Worm (Caenorhabditis elegans) whole organism, mixed stage, embryonic: ENCODE measurements around the gene apl-1.

ENCODE experiments used
- M03D4.4 ChIP-seq: sonication (generic microtip); optimal IDR thresholded peaks from 2 replicates; lab custom pipeline; 2017; ENCODE audit warnings: mild to moderate bottlenecking, missing genetic modification characterization, missing compliant biosample characterization
- blmp-1 ChIP-seq: fragments of 150-350 bp; optimal IDR thresholded peaks from 2 replicates; lab custom pipeline; 2014; ENCODE audit warnings: missing biosample characterization, missing genetic modification characterization
- elt-1 ChIP-seq: sonication (generic microtip); optimal IDR thresholded peaks from 2 replicates; lab custom pipeline; 2017; ENCODE audit warnings: missing genetic modification characterization, mild to moderate bottlenecking, missing compliant biosample characterization, antibody characterized with exemption, moderate library complexity, borderline replicate concordance; ENCODE audit not compliant: insufficient read depth
- elt-3 ChIP-seq: fragments of 150-350 bp; optimal IDR thresholded peaks from 2 replicates; lab custom pipeline; 2014; ENCODE audit warnings: missing biosample characterization, missing genetic modification characterization
- nhr-237 ChIP-seq: fragments of 150-350 bp; optimal IDR thresholded peaks from 2 replicates; lab custom pipeline; 2014; ENCODE audit warnings: missing biosample characterization, missing genetic modification characterization
- nhr-76 ChIP-seq: sonication (generic microtip); optimal IDR thresholded peaks from 2 replicates; lab custom pipeline; 2017; ENCODE audit warnings: missing biosample characterization, missing genetic modification characterization
- pha-4 ChIP-seq: fragments of 150-350 bp; optimal IDR thresholded peaks from 2 replicates; lab custom pipeline; 2018; ENCODE audit warnings: missing biosample characterization, missing genetic modification reagents, missing genetic modification characterization
- unc-62 ChIP-seq: fragments of 150-350 bp; optimal IDR thresholded peaks from 2 replicates; lab custom pipeline; 2014; ENCODE audit warnings: missing biosample characterization, missing genetic modification reagents, missing genetic modification characterization
- ztf-11 ChIP-seq: fragments of 150-350 bp; optimal IDR thresholded peaks from 2 replicates; lab custom pipeline; 2014; ENCODE audit warnings: missing biosample characterization, missing genetic modification characterization

DNA sequence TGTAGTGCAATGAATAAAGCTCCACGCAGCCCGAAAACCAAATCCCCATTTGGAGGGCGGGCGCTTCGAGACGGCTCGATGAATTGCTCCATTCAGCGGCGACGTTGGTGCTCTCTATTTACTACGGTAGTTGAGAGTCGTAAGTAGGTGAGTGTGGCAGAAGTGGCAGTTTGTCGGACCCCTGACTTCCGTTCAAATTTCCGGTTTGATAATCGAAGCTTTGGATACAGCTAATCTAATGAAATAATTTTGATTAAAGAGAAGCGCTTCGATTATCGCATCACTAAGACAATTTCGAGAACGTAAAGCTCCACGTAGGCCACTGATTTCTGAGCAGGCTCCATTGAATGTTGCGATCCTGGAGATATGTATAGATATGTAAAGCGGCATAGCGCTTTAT, 32.2 kb downstream of the apl-1 start, which contains the start of gene ets-5:
- TF ChIP-seq unc-62 (GFP tag; lab: Kevin White, UChicago) (no peak), blmp-1 (no peak), nhr-237 (tag; lab: Kevin White, UChicago) (no peak), M03D4.4 (no peak), elt-3 (no peak), nhr-76 (tag; lab: Kevin White, UChicago) (no peak), elt-1 (tag; lab: Kevin White, UChicago) (no peak), ztf-11 (no peak), pha-4 (tag; lab: Kevin White, UChicago) (no peak)
